Fruit fly (Drosophila melanogaster) Kc167 (cell line): Measurements from ENCODE around the gene CG33995.

Source experiments
- Myc ChIP-seq: fragments of >200 bp; optimal IDR thresholded peaks from 2 replicates; lab custom pipeline; 2017; ENCODE audit warnings: missing external identifiers
- Sin3A ChIP-seq: fragments of >200 bp; optimal IDR thresholded peaks from 2 replicates; lab custom pipeline; 2018; ENCODE audit warnings: missing external identifiers
- h ChIP-seq: fragments of >200 bp; optimal IDR thresholded peaks from 3 replicates; lab custom pipeline; 2018; ENCODE audit warnings: missing external identifiers
- insv ChIP-seq: fragments of >200 bp; optimal IDR thresholded peaks from 3 replicates; lab custom pipeline; 2018; ENCODE audit warnings: missing external identifiers
- psq ChIP-seq: fragments of >200 bp; optimal IDR thresholded peaks from 2 replicates; lab custom pipeline; 2017; ENCODE audit warnings: missing external identifiers
- ttk ChIP-seq: sonication (Bioruptor generic); optimal IDR thresholded peaks from 2 replicates; lab custom pipeline; 2017; ENCODE audit warnings: missing external identifiers

DNA sequence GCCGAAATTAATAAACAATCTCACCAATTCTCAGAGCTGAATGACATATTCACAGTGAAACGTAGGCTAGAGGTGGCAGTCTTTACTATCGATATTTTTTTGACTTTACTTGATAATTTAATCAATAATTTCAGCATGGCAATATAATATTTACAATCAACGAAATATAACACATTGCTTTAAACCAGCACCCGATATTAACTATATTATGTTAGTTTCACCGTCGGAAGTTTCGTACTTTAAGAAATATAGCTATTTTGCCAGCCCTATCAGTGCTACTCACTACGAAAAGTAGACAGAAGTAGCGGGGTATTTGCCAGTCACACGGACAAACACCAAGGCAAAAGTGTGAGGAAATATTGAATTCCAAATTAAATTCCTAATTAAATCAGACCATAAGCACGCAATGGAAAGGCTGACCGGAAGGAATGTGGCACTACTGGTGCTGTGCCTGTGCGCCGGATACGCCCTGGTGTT lies 32.2 kb upstream of the CG33995 start, which contains the start of the genes CG31917, Tfb5 and SelT:
- no peak for TF ChIP-seq psq (lab: Kevin White, UChicago)
- TF ChIP-seq h = no peak
- no peak for TF ChIP-seq ttk (lab: Kevin White, UChicago)
- TF ChIP-seq Sin3A = no peak
- no peak for TF ChIP-seq insv (lab: Kevin White, UChicago)
- TF ChIP-seq Myc (lab: Kevin White, UChicago) = no peak
